Worm (Caenorhabditis elegans) whole organism, late embryonic: Measurements from ENCODE around the gene B0334.10.
"Not testable (repeated sequence)": the region's sequence is repeated elsewhere in the genome, so short reads cannot be mapped to it uniquely, and the experiment has no call there.

Experiments used
- C38D4.7 ChIP-seq: fragments of 200-800 bp; sonication (Bioruptor generic); optimal IDR thresholded peaks from 2 replicates; lab custom pipeline; 2018; ENCODE audit warnings: mild to moderate bottlenecking, missing genetic modification characterization, moderate library complexity, missing compliant biosample characterization
- F13H6.1 ChIP-seq: sonication (generic microtip); optimal IDR thresholded peaks from 2 replicates; lab custom pipeline; 2016; ENCODE audit warnings: missing genetic modification characterization, missing compliant biosample characterization
- K02D7.2 ChIP-seq: sonication (generic microtip); optimal IDR thresholded peaks from 2 replicates; lab custom pipeline; 2017; ENCODE audit warnings: mild to moderate bottlenecking, missing genetic modification characterization, missing compliant biosample characterization
- K09A11.1 ChIP-seq: sonication (generic microtip); optimal IDR thresholded peaks from 2 replicates; lab custom pipeline; 2017; ENCODE audit warnings: antibody characterized with exemption, mild to moderate bottlenecking, missing genetic modification characterization, missing compliant biosample characterization; ENCODE audit not compliant: insufficient read depth
- T23F11.4 ChIP-seq: fragments of 200-800 bp; sonication (Bioruptor generic); optimal IDR thresholded peaks from 2 replicates; lab custom pipeline; 2018; ENCODE audit warnings: mild to moderate bottlenecking, missing genetic modification characterization, missing compliant biosample characterization
- ahr-1 ChIP-seq: sonication (generic microtip); optimal IDR thresholded peaks from 2 replicates; lab custom pipeline; 2016; ENCODE audit warnings: missing genetic modification characterization, missing compliant biosample characterization
- ama-1 ChIP-seq: fragments of 150-350 bp; optimal IDR thresholded peaks from 2 replicates; lab custom pipeline; 2014
- ceh-14 ChIP-seq: sonication (generic microtip); optimal IDR thresholded peaks from 2 replicates; lab custom pipeline; 2016; ENCODE audit warnings: missing genotype, missing genetic modification characterization, missing compliant biosample characterization
- ceh-18 ChIP-seq: sonication (generic microtip); optimal IDR thresholded peaks from 2 replicates; lab custom pipeline; 2016; ENCODE audit warnings: missing genetic modification characterization, missing compliant biosample characterization
- ceh-19 ChIP-seq: fragments of 200-800 bp; sonication (Bioruptor generic); optimal IDR thresholded peaks from 2 replicates; lab custom pipeline; 2018; ENCODE audit warnings: mild to moderate bottlenecking, missing genetic modification characterization, missing compliant biosample characterization
- ceh-30 ChIP-seq: fragments of 150-350 bp; optimal IDR thresholded peaks from 2 replicates; lab custom pipeline; 2014; ENCODE audit warnings: missing biosample characterization, missing genetic modification characterization
- ceh-34 ChIP-seq: sonication (generic microtip); optimal IDR thresholded peaks from 2 replicates; lab custom pipeline; 2016; ENCODE audit warnings: mild to moderate bottlenecking, missing genetic modification characterization, missing compliant biosample characterization
- ceh-48 ChIP-seq: sonication (generic microtip); optimal IDR thresholded peaks from 2 replicates; lab custom pipeline; 2016; ENCODE audit warnings: missing genetic modification characterization, inconsistent platforms, missing compliant biosample characterization
- ceh-6 ChIP-seq: fragments of 200-800 bp; sonication (Bioruptor generic); optimal IDR thresholded peaks from 2 replicates; lab custom pipeline; 2018; ENCODE audit warnings: mild to moderate bottlenecking, missing genetic modification characterization, missing compliant biosample characterization
- ceh-9 ChIP-seq: sonication (generic microtip); optimal IDR thresholded peaks from 2 replicates; lab custom pipeline; 2016; ENCODE audit warnings: mild to moderate bottlenecking, missing genetic modification characterization, inconsistent platforms, missing compliant biosample characterization
- dve-1 ChIP-seq: sonication (generic microtip); optimal IDR thresholded peaks from 2 replicates; lab custom pipeline; 2017; ENCODE audit warnings: antibody characterized with exemption, mild to moderate bottlenecking, missing genetic modification characterization, missing compliant biosample characterization
- elt-2 ChIP-seq: sonication (generic microtip); optimal IDR thresholded peaks from 2 replicates; lab custom pipeline; 2016; ENCODE audit warnings: missing genetic modification reagents, missing genetic modification characterization, missing compliant biosample characterization
- ets-4 ChIP-seq: sonication (generic microtip); optimal IDR thresholded peaks from 2 replicates; lab custom pipeline; 2016; ENCODE audit warnings: missing genetic modification characterization, missing compliant biosample characterization
- fkh-6 ChIP-seq: sonication (generic microtip); optimal IDR thresholded peaks from 2 replicates; lab custom pipeline; 2016; ENCODE audit warnings: missing genetic modification characterization, missing compliant biosample characterization
- gmeb-2 ChIP-seq: sonication (generic microtip); optimal IDR thresholded peaks from 2 replicates; lab custom pipeline; 2016; ENCODE audit warnings: missing genetic modification characterization, inconsistent platforms, missing compliant biosample characterization
- hlh-30 ChIP-seq: sonication (generic microtip); optimal IDR thresholded peaks from 2 replicates; lab custom pipeline; 2017; ENCODE audit warnings: antibody characterized with exemption, missing genetic modification characterization, missing compliant biosample characterization; ENCODE audit not compliant: insufficient read depth
- hlh-6 ChIP-seq: sonication (generic microtip); optimal IDR thresholded peaks from 2 replicates; lab custom pipeline; 2016; ENCODE audit warnings: missing genotype, missing genetic modification characterization, missing compliant biosample characterization
- hlh-8 ChIP-seq: sonication (generic microtip); optimal IDR thresholded peaks from 2 replicates; lab custom pipeline; 2016; ENCODE audit warnings: missing genotype, missing genetic modification characterization, missing compliant biosample characterization
- lim-6 ChIP-seq: sonication (generic microtip); optimal IDR thresholded peaks from 2 replicates; lab custom pipeline; 2016; ENCODE audit warnings: missing genetic modification characterization, missing compliant biosample characterization
- mec-3 ChIP-seq: sonication (generic microtip); optimal IDR thresholded peaks from 2 replicates; lab custom pipeline; 2016; ENCODE audit warnings: borderline replicate concordance, missing genetic modification characterization, missing compliant biosample characterization
- nfya-1 ChIP-seq: sonication (generic microtip); optimal IDR thresholded peaks from 2 replicates; lab custom pipeline; 2017; ENCODE audit warnings: missing genetic modification characterization, mild to moderate bottlenecking, missing compliant biosample characterization, antibody characterized with exemption, moderate library complexity
- nhr-232 ChIP-seq: sonication (generic microtip); optimal IDR thresholded peaks from 2 replicates; lab custom pipeline; 2016; ENCODE audit warnings: missing genetic modification characterization, missing compliant biosample characterization
- pag-3 ChIP-seq: sonication (generic microtip); optimal IDR thresholded peaks from 2 replicates; lab custom pipeline; 2016; ENCODE audit warnings: missing compliant biosample characterization, missing genetic modification characterization, borderline replicate concordance
- pax-1 ChIP-seq: fragments of 150-350 bp; optimal IDR thresholded peaks from 2 replicates; lab custom pipeline; 2014; ENCODE audit warnings: missing biosample characterization, missing genetic modification characterization
- pha-2 ChIP-seq: sonication (generic microtip); optimal IDR thresholded peaks from 2 replicates; lab custom pipeline; 2017; ENCODE audit warnings: mild to moderate bottlenecking, missing genetic modification characterization, missing compliant biosample characterization
- pha-4 ChIP-seq: fragments of 150-350 bp; optimal IDR thresholded peaks from 2 replicates; lab custom pipeline; 2018; ENCODE audit warnings: missing biosample characterization, missing genetic modification reagents, missing genetic modification characterization
- pqm-1 ChIP-seq: sonication (generic microtip); optimal IDR thresholded peaks from 2 replicates; lab custom pipeline; 2016; ENCODE audit warnings: missing genetic modification characterization, missing compliant biosample characterization
- pros-1 ChIP-seq: fragments of 150-350 bp; optimal IDR thresholded peaks from 2 replicates; lab custom pipeline; 2014; ENCODE audit warnings: missing biosample characterization, missing genetic modification reagents, missing genetic modification characterization
- rnt-1 ChIP-seq: sonication (generic microtip); optimal IDR thresholded peaks from 2 replicates; lab custom pipeline; 2016; ENCODE audit warnings: missing genetic modification characterization, missing compliant biosample characterization
- sdc-2 ChIP-seq: sonication (generic microtip); optimal IDR thresholded peaks from 2 replicates; lab custom pipeline; 2016; ENCODE audit warnings: missing genotype, missing genetic modification characterization, missing compliant biosample characterization
- sox-2 ChIP-seq: fragments of 200-800 bp; sonication (Bioruptor generic); IDR thresholded peaks from 2 replicates; pipeline ENCODE4 v1.3.6; 2022; ENCODE audit warnings: missing genetic modification reagents, missing genetic modification characterization, missing compliant biosample characterization
- syd-9 ChIP-seq: sonication (generic microtip); optimal IDR thresholded peaks from 2 replicates; lab custom pipeline; 2016; ENCODE audit warnings: mild to moderate bottlenecking, missing genetic modification characterization, moderate library complexity, missing compliant biosample characterization
- tbx-7 ChIP-seq: sonication (generic microtip); optimal IDR thresholded peaks from 2 replicates; lab custom pipeline; 2016; ENCODE audit warnings: missing genotype, missing genetic modification characterization, missing compliant biosample characterization
- ttx-3 ChIP-seq: sonication (generic microtip); optimal IDR thresholded peaks from 2 replicates; lab custom pipeline; 2016; ENCODE audit warnings: missing genetic modification reagents, missing genetic modification characterization, missing compliant biosample characterization
- unc-3 ChIP-seq, 2 experiments: fragments of 200-800 bp in 1 of 2; sonication (Bioruptor generic) in 1 of 2; sonication (generic microtip) in 1 of 2; conservative IDR thresholded peaks in 1 of 2; optimal IDR thresholded peaks in 1 of 2; 2 replicates each; pipeline versions ENCODE4 v1.3.6 to Lab custom; 2016 to 2022; ENCODE audit warnings: missing compliant biosample characterization in 2 of 2, missing genetic modification characterization in 2 of 2, missing genetic modification reagents in 1 of 2
- unc-42 ChIP-seq: sonication (generic microtip); optimal IDR thresholded peaks from 2 replicates; lab custom pipeline; 2016; ENCODE audit warnings: missing genotype, missing genetic modification characterization, missing compliant biosample characterization
- unc-86 ChIP-seq: sonication (generic microtip); optimal IDR thresholded peaks from 2 replicates; lab custom pipeline; 2016; ENCODE audit warnings: missing genetic modification characterization, missing compliant biosample characterization
- zip-5 ChIP-seq: sonication (generic microtip); optimal IDR thresholded peaks from 2 replicates; lab custom pipeline; 2016; ENCODE audit warnings: missing genetic modification characterization, missing compliant biosample characterization
- ztf-16 ChIP-seq: sonication (generic microtip); optimal IDR thresholded peaks from 2 replicates; lab custom pipeline; 2017; ENCODE audit warnings: missing genetic modification characterization, missing compliant biosample characterization

B0334.10 gene

DNA sequence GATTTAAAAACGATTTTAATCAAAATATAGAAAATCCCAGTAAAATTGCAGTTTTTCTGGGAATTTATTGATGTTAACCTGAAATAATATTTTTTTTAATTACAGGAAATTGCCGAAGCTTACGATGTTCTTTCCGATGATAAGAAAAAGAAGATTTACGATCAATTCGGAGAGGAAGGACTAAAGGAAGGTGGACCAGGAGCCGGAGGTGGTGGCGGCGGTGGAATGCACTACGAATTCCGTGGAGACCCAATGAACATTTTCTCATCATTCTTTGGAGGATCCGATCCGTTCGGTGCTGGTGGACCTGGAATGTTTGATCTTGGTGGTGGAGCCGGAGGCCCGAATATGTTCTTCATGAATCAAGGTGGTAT, 27.7 kb downstream of the B0334.10 start:
- TF ChIP-seq ama-1 (no peak), pax-1 (tag; lab: Kevin White, UChicago) (no peak), pha-2 (tag; lab: Kevin White, UChicago) (no peak), ceh-18 (tag; lab: Kevin White, UChicago) (no peak), sox-2 (GFP tag; lab: Robert Waterston, UW) (no peak), sdc-2 (tag; lab: Kevin White, UChicago) (no peak), pha-4 (tag; lab: Kevin White, UChicago) (no peak), pros-1 (tag; lab: Kevin White, UChicago) (no peak), K09A11.1 (tag; lab: Kevin White, UChicago) (no peak), hlh-30 (tag; lab: Kevin White, UChicago) (no peak), tbx-7 (tag; lab: Kevin White, UChicago) (no peak), mec-3 (tag; lab: Kevin White, UChicago) (no peak), ceh-6 (GFP tag; lab: Kevin White, UChicago) (no peak), ttx-3 (no peak), ceh-48 (tag; lab: Kevin White, UChicago) (no peak), gmeb-2 (tag; lab: Kevin White, UChicago) (no peak), unc-42 (tag; lab: Kevin White, UChicago) (no peak)

- peak; percentile 30 for TF ChIP-seq elt-2 (tag; lab: Kevin White, UChicago)
- TF ChIP-seq pag-3, result no peak
- TF ChIP-seq C38D4.7 (GFP tag; lab: Kevin White, UChicago), result no peak
- TF ChIP-seq dve-1 (tag; lab: Kevin White, UChicago), result no peak
- no peak for TF ChIP-seq nfya-1
- no peak for TF ChIP-seq hlh-6 (tag; lab: Kevin White, UChicago)
- no peak for TF ChIP-seq pros-1 (tag; lab: Kevin White, UChicago)
- TF ChIP-seq ceh-14 (tag; lab: Kevin White, UChicago), result no peak
- no peak for TF ChIP-seq ahr-1 (tag; lab: Kevin White, UChicago)
- no peak for TF ChIP-seq syd-9 (tag; lab: Kevin White, UChicago)
- TF ChIP-seq rnt-1 (tag; lab: Kevin White, UChicago), result peak; percentile 28
- TF ChIP-seq ceh-18 (tag; lab: Kevin White, UChicago), result no peak
- no peak for TF ChIP-seq K09A11.1 (tag; lab: Kevin White, UChicago)
- TF ChIP-seq ama-1, result peak; percentile 79
- TF ChIP-seq unc-86, result no peak
- TF ChIP-seq T23F11.4, result no peak
- TF ChIP-seq ceh-6 (GFP tag; lab: Kevin White, UChicago), result peak; percentile 29
- no peak for TF ChIP-seq hlh-30 (tag; lab: Kevin White, UChicago)
- TF ChIP-seq unc-3 (GFP tag; conservative IDR thresholded peaks at IDR 0.05; lab: Robert Waterston, UW), result no peak
- TF ChIP-seq unc-3 (tag; optimal IDR thresholded peaks at IDR 0.05; lab: Kevin White, UChicago), result no peak
- TF ChIP-seq pha-2 (tag; lab: Kevin White, UChicago), result no peak
- TF ChIP-seq pha-4 (tag; lab: Kevin White, UChicago), result no peak
- TF ChIP-seq ceh-30 (tag; lab: Kevin White, UChicago), result peak; percentile 17
Measured at ce11 chrII:11547254-11547687, 29.0 kb downstream of the B0334.10 start, which contains the start of gene F54D5.7. Gene F54D5.7, plus strand, starts transcription at chrII:11547517.

- not testable (repeated sequence) for TF ChIP-seq ceh-9, dve-1, ztf-16 (tag; lab: Kevin White, UChicago)
Measured at ce11 chrII:11551981-11552380, 33.7 kb downstream of the B0334.10 start, which contains the start of gene dhgd-1. Gene dhgd-1, minus strand, starts transcription at chrII:11552081.

DNA sequence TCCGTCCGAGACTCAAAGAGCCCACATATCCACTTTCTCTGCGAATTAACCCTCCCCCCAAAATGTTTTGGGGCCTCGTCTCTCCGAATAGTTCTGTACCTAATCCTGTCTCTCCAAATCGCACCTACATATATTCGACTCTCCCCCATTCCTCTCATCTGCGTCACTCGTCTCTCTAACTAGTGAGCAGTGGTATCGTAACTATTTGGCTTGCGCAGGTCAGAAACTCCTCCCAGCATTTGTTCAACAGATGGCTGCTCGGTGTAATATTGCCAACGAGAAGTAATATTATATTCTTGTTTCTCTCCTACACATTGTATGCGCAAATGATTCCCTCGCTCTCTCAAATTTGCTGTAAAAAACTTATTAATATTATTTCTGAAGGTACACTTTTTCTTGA, 37.4 kb downstream of the B0334.10 start, which contains the start of gene F54D5.24:
Gene F54D5.24, plus strand, starts transcription at position 316 of the 400 bp plus-strand sequence.
- no peak for TF ChIP-seq nhr-232 (tag; lab: Kevin White, UChicago)
- no peak for TF ChIP-seq K02D7.2
- no peak for TF ChIP-seq pax-1 (tag; lab: Kevin White, UChicago)
- no peak for TF ChIP-seq ceh-19 (GFP tag; lab: Kevin White, UChicago)
- no peak for TF ChIP-seq F13H6.1 (tag; lab: Kevin White, UChicago)
- TF ChIP-seq ceh-14 (tag; lab: Kevin White, UChicago), result no peak
- TF ChIP-seq sox-2 (GFP tag; lab: Robert Waterston, UW), result no peak
- TF ChIP-seq ets-4 (tag; lab: Kevin White, UChicago), result no peak
- TF ChIP-seq unc-42 (tag; lab: Kevin White, UChicago), result no peak
- no peak for TF ChIP-seq pros-1 (tag; lab: Kevin White, UChicago)
- no peak for TF ChIP-seq lim-6 (tag; lab: Kevin White, UChicago)
- peak; percentile 38 for TF ChIP-seq hlh-8 (tag; lab: Kevin White, UChicago)
- TF ChIP-seq sdc-2 (tag; lab: Kevin White, UChicago), result no peak
- no peak for TF ChIP-seq fkh-6
- TF ChIP-seq ttx-3, result no peak
- TF ChIP-seq tbx-7 (tag; lab: Kevin White, UChicago), result no peak
- TF ChIP-seq ceh-6 (GFP tag; lab: Kevin White, UChicago), result no peak
- no peak for TF ChIP-seq pha-4 (tag; lab: Kevin White, UChicago)
- no peak for TF ChIP-seq pqm-1
- TF ChIP-seq unc-86, result no peak
- peak; percentile 64 for TF ChIP-seq ceh-34 (tag; lab: Kevin White, UChicago)
- TF ChIP-seq zip-5 (tag; lab: Kevin White, UChicago), result no peak
- no peak for TF ChIP-seq ceh-48 (tag; lab: Kevin White, UChicago)
